Worm (Caenorhabditis elegans) whole organism, mixed stage, embryonic: ENCODE measurements around the gene unc-62.

Source experiments
- elt-1 ChIP-seq: sonication (generic microtip); optimal IDR thresholded peaks from 2 replicates; lab custom pipeline; 2017; ENCODE audit warnings: missing genetic modification characterization, mild to moderate bottlenecking, missing compliant biosample characterization, antibody characterized with exemption, moderate library complexity, borderline replicate concordance; ENCODE audit not compliant: insufficient read depth
- elt-3 ChIP-seq: fragments of 150-350 bp; optimal IDR thresholded peaks from 2 replicates; lab custom pipeline; 2014; ENCODE audit warnings: missing biosample characterization, missing genetic modification characterization
- ham-2 ChIP-seq: fragments of 200-800 bp; sonication (Bioruptor generic); optimal IDR thresholded peaks from 2 replicates; lab custom pipeline; 2018; ENCODE audit warnings: mild to moderate bottlenecking, missing genetic modification characterization, missing compliant biosample characterization
- lin-13 ChIP-seq: fragments of 150-350 bp; optimal IDR thresholded peaks from 2 replicates; lab custom pipeline; 2014; ENCODE audit warnings: missing biosample characterization, missing genetic modification characterization
- lsy-2 ChIP-seq: fragments of 150-350 bp; optimal IDR thresholded peaks from 2 replicates; lab custom pipeline; 2014; ENCODE audit warnings: missing biosample characterization, missing genetic modification characterization
- unc-62 ChIP-seq: fragments of 150-350 bp; optimal IDR thresholded peaks from 2 replicates; lab custom pipeline; 2014; ENCODE audit warnings: missing biosample characterization, missing genetic modification reagents, missing genetic modification characterization

ce11 chrV:4535736-4536135 lies 38.5 kb downstream of the unc-62 start:
- no peak for TF ChIP-seq lsy-2 (tag; lab: Kevin White, UChicago)
- TF ChIP-seq elt-3 (tag; lab: Kevin White, UChicago) = no peak
- TF ChIP-seq unc-62 (GFP tag; lab: Kevin White, UChicago) = no peak
- TF ChIP-seq elt-1 (tag; lab: Kevin White, UChicago) = no peak
- TF ChIP-seq ham-2 (GFP tag; lab: Kevin White, UChicago) = no peak
- TF ChIP-seq lin-13 = no peak
